Worm (Caenorhabditis elegans): ENCODE measurements around the gene F31D4.5.
A peak's percentile ranks its signal among the peaks of the same experiment; 100 is the strongest.

F31D4.5 gene

DNA sequence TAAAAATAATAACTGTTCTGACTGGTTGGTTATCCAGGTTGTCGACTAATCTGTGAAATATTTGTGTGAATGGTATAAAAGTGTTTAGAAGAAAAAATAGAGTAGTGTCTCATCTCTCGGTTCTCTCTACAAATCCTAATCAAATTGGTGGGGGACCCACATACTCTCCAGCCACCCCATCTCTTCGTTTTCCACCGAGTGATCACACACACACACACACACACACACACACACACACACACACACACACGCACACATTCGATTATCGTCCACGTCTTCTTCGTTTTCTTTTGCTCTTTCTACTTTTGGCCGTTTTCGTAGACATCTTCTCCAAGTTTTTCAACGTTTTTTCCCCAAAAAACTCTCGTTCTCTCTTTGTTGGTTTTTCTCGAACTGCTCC, 19.3 kb downstream of the F31D4.5 start:
- TF ChIP-seq ces-1 (GFP tag; optimal IDR thresholded peaks at IDR 0.05) (peak; percentile 95), elt-3 (tag; optimal IDR thresholded peaks at IDR 0.05) (no peak)

DNA sequence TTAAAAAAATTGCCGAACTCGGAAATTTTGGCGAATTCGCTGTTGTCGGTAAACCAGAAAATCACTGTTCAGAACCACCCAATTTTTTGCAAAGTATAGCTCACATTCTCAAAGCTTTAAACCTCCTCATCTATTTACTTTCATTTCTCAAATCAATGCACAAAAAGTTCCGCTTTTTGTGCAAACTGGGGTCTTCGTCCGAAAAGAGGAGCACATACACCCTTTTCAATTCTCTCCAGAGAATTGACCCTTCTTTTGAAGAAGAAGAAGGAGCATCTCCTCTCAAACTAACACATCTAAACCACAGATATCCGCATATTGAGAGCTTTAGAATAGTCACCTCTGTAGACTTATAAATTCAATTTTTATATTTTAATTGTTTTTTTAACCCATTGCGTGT, 21.5 kb downstream of the F31D4.5 start:
- TF ChIP-seq nhr-76 (tag; optimal IDR thresholded peaks at IDR 0.05): no peak
- TF ChIP-seq elt-1 (tag; optimal IDR thresholded peaks at IDR 0.05; ENCODE audit: borderline replicate concordance, insufficient read depth): no peak
- no peak for TF ChIP-seq bed-3 (GFP tag; optimal IDR thresholded peaks at IDR 0.05)
- no peak for TF ChIP-seq ham-2 (GFP tag; optimal IDR thresholded peaks at IDR 0.05)

DNA sequence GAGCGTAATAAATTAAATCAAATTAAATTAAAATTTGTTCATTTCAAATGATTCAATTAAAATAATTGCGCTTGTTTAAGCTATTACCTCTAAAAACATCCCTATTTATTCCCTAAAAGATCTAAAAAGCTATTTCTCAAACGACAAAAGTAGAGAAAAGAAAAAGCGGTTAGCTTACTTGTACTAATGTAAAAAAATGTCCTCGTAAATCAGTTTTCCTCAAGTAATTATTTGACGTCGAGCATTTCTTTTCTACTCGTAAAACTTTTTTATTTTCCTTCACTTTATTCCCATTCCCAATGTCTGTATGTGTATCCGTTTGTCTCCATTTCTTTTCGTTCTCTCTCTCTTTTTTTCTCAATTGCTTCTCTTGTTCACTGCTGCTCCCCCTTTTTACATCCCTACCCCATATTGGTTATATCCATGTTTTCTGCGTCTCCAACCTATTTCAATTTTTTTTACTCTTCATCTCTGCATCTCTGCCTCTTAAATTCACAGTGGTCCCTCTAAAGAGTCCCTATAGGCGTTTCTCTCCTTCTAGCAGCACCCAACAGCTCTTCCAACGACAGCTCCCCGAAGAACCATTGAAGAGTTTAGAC, 25.3 kb downstream of the F31D4.5 start, which contains the start of gene unc-80:
Gene unc-80 (plus strand): TSS at position 533 of the 599 bp plus-strand sequence.
- TF ChIP-seq flh-1 (GFP tag; optimal IDR thresholded peaks at IDR 0.05) (no peak), ceh-43 (GFP tag; optimal IDR thresholded peaks at IDR 0.05) (no peak), nhr-237 (tag; optimal IDR thresholded peaks at IDR 0.05) (no peak), ces-1 (GFP tag; optimal IDR thresholded peaks at IDR 0.05) (peak; percentile 84), mep-1 (tag; optimal IDR thresholded peaks at IDR 0.05) (peak; percentile 6), unc-120 (tag; optimal IDR thresholded peaks at IDR 0.05; ENCODE audit: poor library complexity, severe bottlenecking) (peak; percentile 8), lsy-2 (tag; optimal IDR thresholded peaks at IDR 0.05) (no peak), pha-4 (tag; optimal IDR thresholded peaks at IDR 0.05) (no peak)

DNA sequence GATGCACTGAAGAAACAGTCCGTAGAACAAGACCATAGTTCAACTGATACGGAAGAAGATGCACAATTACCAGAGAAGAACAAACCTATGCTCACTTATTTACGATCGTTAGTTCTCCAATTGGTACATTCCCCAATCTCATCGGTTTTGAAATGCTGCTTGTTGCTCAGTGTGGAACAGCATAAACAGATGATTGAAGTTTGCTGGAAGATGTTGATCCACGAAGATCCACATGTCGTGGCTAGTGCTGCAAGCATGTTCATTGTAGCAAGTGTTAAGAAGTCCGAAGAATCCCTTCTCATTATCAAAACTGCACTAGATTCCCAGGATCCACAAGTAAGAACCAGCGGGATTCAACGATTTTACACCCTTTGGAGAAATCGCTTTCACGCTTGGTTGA, 38.0 kb downstream of the F31D4.5 start:
- TF ChIP-seq flh-1 (GFP tag; optimal IDR thresholded peaks at IDR 0.05): no peak
- no peak for TF ChIP-seq M03D4.4 (tag; optimal IDR thresholded peaks at IDR 0.05)
- no peak for TF ChIP-seq nhr-12 (tag; optimal IDR thresholded peaks at IDR 0.05)
- no peak for TF ChIP-seq tbx-8 (GFP tag; optimal IDR thresholded peaks at IDR 0.05)
- TF ChIP-seq nhr-28 (tag; optimal IDR thresholded peaks at IDR 0.05): no peak
- TF ChIP-seq mls-2 (tag; optimal IDR thresholded peaks at IDR 0.05): no peak
- no peak for TF ChIP-seq blmp-1 (tag; optimal IDR thresholded peaks at IDR 0.05)
- no peak for TF ChIP-seq drap-1 (GFP tag; optimal IDR thresholded peaks at IDR 0.05)
- TF ChIP-seq ceh-83 (GFP tag; optimal IDR thresholded peaks at IDR 0.05): no peak

DNA sequence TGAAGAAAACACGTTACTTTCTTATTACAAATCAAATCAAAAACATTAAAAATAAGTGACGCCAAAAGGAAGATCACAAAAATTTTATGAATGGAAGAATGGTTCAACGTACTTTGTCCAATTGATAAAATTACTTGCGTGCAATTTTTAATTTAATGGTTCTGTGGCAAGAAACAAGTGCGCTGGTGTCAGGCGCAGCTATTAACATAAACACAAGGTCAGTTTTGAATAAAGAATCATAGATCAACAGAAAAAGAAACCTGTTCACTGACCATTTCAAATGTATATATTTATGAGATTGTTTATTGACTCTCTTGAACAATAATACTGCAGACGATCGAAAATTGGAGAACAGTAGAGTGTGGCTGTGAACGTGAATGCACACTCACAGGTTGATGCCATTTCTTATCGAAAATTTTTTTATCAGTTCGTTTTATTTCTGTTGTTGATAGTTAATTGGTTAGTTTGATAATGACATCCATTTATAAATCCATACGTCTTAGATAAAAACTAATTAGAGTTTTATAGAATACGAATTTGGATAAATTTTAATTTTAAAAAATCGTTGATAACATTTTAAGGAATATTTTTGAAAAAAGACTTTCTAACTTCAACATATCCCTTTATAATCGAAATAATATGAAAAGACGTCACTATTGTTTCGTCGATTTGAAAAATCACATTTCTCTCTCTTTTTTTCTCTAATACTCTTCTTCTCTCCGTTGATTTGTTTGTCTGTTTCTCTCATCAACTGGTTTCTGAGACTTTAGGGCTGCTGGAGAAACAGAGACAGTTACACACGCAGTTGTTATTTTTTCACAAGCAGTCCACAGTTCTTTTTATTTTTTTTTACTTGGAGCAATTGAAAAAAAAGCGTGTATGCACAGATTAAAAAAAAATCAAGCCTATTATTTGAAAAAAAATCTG, 49.6 kb downstream of the F31D4.5 start, which contains the start of gene amx-3:
Gene amx-3 (minus strand): TSS at position 548 of the 927 bp plus-strand sequence.
- TF ChIP-seq nhr-12 (tag; optimal IDR thresholded peaks at IDR 0.05) (no peak), lin-32 (GFP tag; optimal IDR thresholded peaks at IDR 0.05) (no peak), drap-1 (GFP tag; optimal IDR thresholded peaks at IDR 0.05) (no peak), M03D4.4 (tag; optimal IDR thresholded peaks at IDR 0.05) (no peak), tbx-8 (GFP tag; optimal IDR thresholded peaks at IDR 0.05) (no peak), cnd-1 (tag; optimal IDR thresholded peaks at IDR 0.05) (no peak), nhr-2 (tag; optimal IDR thresholded peaks at IDR 0.05) (no peak), pha-4 (tag; optimal IDR thresholded peaks at IDR 0.05) (no peak), sptf-1 (tag; optimal IDR thresholded peaks at IDR 0.05) (no peak), hlh-1 (tag; optimal IDR thresholded peaks at IDR 0.05) (no peak), ceh-39 (tag; optimal IDR thresholded peaks at IDR 0.05) (no peak), nhr-28 (tag; optimal IDR thresholded peaks at IDR 0.05) (no peak), elt-3 (tag; optimal IDR thresholded peaks at IDR 0.05) (no peak), ces-1 (GFP tag; optimal IDR thresholded peaks at IDR 0.05) (no peak), unc-39 (tag; optimal IDR thresholded peaks at IDR 0.05) (no peak), snpc-4 (tag; optimal IDR thresholded peaks at IDR 0.05) (no peak)

DNA sequence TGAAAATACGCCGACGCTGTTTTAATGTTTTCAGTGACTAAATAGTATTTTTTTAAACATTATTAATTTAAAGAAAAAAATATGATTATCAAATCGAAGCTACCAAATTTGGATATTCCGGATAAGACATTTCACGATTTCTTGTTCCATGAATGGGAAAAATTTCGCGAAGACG, 50.1 kb downstream of the F31D4.5 start, which contains the start of gene acs-12:
Gene acs-12 (plus strand): TSS at position 76 of the 175 bp plus-strand sequence.
- TF ChIP-seq nhr-237 (tag; optimal IDR thresholded peaks at IDR 0.05) (no peak), cnd-1 (tag; optimal IDR thresholded peaks at IDR 0.05) (no peak), unc-39 (tag; optimal IDR thresholded peaks at IDR 0.05) (no peak), nhr-28 (tag; optimal IDR thresholded peaks at IDR 0.05) (no peak), sptf-1 (tag; optimal IDR thresholded peaks at IDR 0.05) (no peak), snpc-4 (tag; optimal IDR thresholded peaks at IDR 0.05) (no peak), ztf-11 (tag; optimal IDR thresholded peaks at IDR 0.05) (no peak), lin-13 (tag; optimal IDR thresholded peaks at IDR 0.05) (no peak), mls-2 (tag; optimal IDR thresholded peaks at IDR 0.05) (no peak), hlh-1 (tag; optimal IDR thresholded peaks at IDR 0.05) (no peak)
